Worm (Caenorhabditis elegans) whole organism, mixed stage, embryonic: ENCODE data around the gene Y69E1A.1.

Source experiments
- bed-3 ChIP-seq: fragments of 200-800 bp; sonication (Bioruptor generic); optimal IDR thresholded peaks from 3 replicates; lab custom pipeline; 2018; ENCODE audit warnings: mild to moderate bottlenecking, missing genetic modification characterization, moderate library complexity, missing compliant biosample characterization
- blmp-1 ChIP-seq: fragments of 150-350 bp; optimal IDR thresholded peaks from 2 replicates; lab custom pipeline; 2014; ENCODE audit warnings: missing biosample characterization, missing genetic modification characterization
- ceh-39 ChIP-seq: fragments of 150-350 bp; optimal IDR thresholded peaks from 2 replicates; lab custom pipeline; 2014; ENCODE audit warnings: missing biosample characterization, missing genetic modification characterization
- ceh-43 ChIP-seq: fragments of 200-800 bp; sonication (Bioruptor generic); optimal IDR thresholded peaks from 2 replicates; lab custom pipeline; 2018; ENCODE audit warnings: mild to moderate bottlenecking, missing genetic modification characterization, moderate library complexity, missing compliant biosample characterization
- ceh-83 ChIP-seq: fragments of 200-800 bp; sonication (Bioruptor generic); optimal IDR thresholded peaks from 2 replicates; lab custom pipeline; 2018; ENCODE audit warnings: mild to moderate bottlenecking, missing genetic modification characterization, missing compliant biosample characterization
- ces-1 ChIP-seq: fragments of 150-350 bp; optimal IDR thresholded peaks from 2 replicates; lab custom pipeline; 2014; ENCODE audit warnings: missing biosample characterization, missing genetic modification reagents, missing genetic modification characterization
- cnd-1 ChIP-seq: fragments of 200-800 bp; sonication (Bioruptor generic); optimal IDR thresholded peaks from 2 replicates; lab custom pipeline; 2018; ENCODE audit warnings: mild to moderate bottlenecking, missing genetic modification characterization, missing compliant biosample characterization
- flh-1 ChIP-seq: fragments of 200-800 bp; sonication (Bioruptor generic); optimal IDR thresholded peaks from 2 replicates; lab custom pipeline; 2018; ENCODE audit warnings: mild to moderate bottlenecking, missing genetic modification characterization, moderate library complexity, missing compliant biosample characterization
- ham-2 ChIP-seq: fragments of 200-800 bp; sonication (Bioruptor generic); optimal IDR thresholded peaks from 2 replicates; lab custom pipeline; 2018; ENCODE audit warnings: mild to moderate bottlenecking, missing genetic modification characterization, missing compliant biosample characterization
- hlh-1 ChIP-seq: fragments of 150-350 bp; optimal IDR thresholded peaks from 2 replicates; lab custom pipeline; 2014; ENCODE audit warnings: missing biosample characterization, missing genetic modification reagents, missing genetic modification characterization
- lin-13 ChIP-seq: fragments of 150-350 bp; optimal IDR thresholded peaks from 2 replicates; lab custom pipeline; 2014; ENCODE audit warnings: missing biosample characterization, missing genetic modification characterization
- lin-32 ChIP-seq: fragments of 200-800 bp; sonication (Bioruptor generic); optimal IDR thresholded peaks from 2 replicates; lab custom pipeline; 2018; ENCODE audit warnings: mild to moderate bottlenecking, missing genetic modification characterization, missing compliant biosample characterization
- lsy-2 ChIP-seq: fragments of 150-350 bp; optimal IDR thresholded peaks from 2 replicates; lab custom pipeline; 2014; ENCODE audit warnings: missing biosample characterization, missing genetic modification characterization
- mab-5 ChIP-seq: fragments of 150-350 bp; optimal IDR thresholded peaks from 2 replicates; lab custom pipeline; 2014; ENCODE audit warnings: missing biosample characterization, missing genetic modification characterization
- mep-1 ChIP-seq: fragments of 150-350 bp; optimal IDR thresholded peaks from 2 replicates; lab custom pipeline; 2017; ENCODE audit warnings: missing biosample characterization, missing genetic modification reagents, missing genetic modification characterization, inconsistent platforms
- mls-2 ChIP-seq: sonication (generic microtip); optimal IDR thresholded peaks from 2 replicates; lab custom pipeline; 2016; ENCODE audit warnings: mild to moderate bottlenecking, missing genetic modification characterization, moderate library complexity, missing compliant biosample characterization
- nhr-12 ChIP-seq: fragments of 150-350 bp; optimal IDR thresholded peaks from 2 replicates; lab custom pipeline; 2014; ENCODE audit warnings: missing biosample characterization, missing genetic modification characterization
- nhr-2 ChIP-seq: fragments of 150-350 bp; optimal IDR thresholded peaks from 2 replicates; lab custom pipeline; 2014; ENCODE audit warnings: missing biosample characterization, missing genetic modification characterization
- nhr-237 ChIP-seq: fragments of 150-350 bp; optimal IDR thresholded peaks from 2 replicates; lab custom pipeline; 2014; ENCODE audit warnings: missing biosample characterization, missing genetic modification characterization
- nhr-28 ChIP-seq: fragments of 150-350 bp; optimal IDR thresholded peaks from 2 replicates; lab custom pipeline; 2014; ENCODE audit warnings: missing biosample characterization, missing genetic modification characterization
- nhr-76 ChIP-seq: sonication (generic microtip); optimal IDR thresholded peaks from 2 replicates; lab custom pipeline; 2017; ENCODE audit warnings: missing biosample characterization, missing genetic modification characterization
- sem-2 ChIP-seq: fragments of 200-800 bp; sonication (Bioruptor generic); optimal IDR thresholded peaks from 2 replicates; lab custom pipeline; 2018; ENCODE audit warnings: mild to moderate bottlenecking, missing genetic modification characterization, missing compliant biosample characterization
- snpc-4 ChIP-seq: fragments of 150-350 bp; optimal IDR thresholded peaks from 2 replicates; lab custom pipeline; 2014; ENCODE audit warnings: missing biosample characterization, missing genetic modification characterization
- sptf-1 ChIP-seq: sonication (generic microtip); optimal IDR thresholded peaks from 2 replicates; lab custom pipeline; 2017; ENCODE audit warnings: mild to moderate bottlenecking, missing genetic modification characterization, moderate library complexity, missing compliant biosample characterization
- tbx-8 ChIP-seq: fragments of 200-800 bp; sonication (Bioruptor generic); optimal IDR thresholded peaks from 2 replicates; lab custom pipeline; 2018; ENCODE audit warnings: mild to moderate bottlenecking, missing genetic modification characterization, moderate library complexity, missing compliant biosample characterization
- unc-120 ChIP-seq: sonication (generic microtip); optimal IDR thresholded peaks from 2 replicates; lab custom pipeline; 2017; ENCODE audit warnings: missing genetic modification characterization, missing compliant biosample characterization; ENCODE audit not compliant: poor library complexity, severe bottlenecking
- unc-62 ChIP-seq: fragments of 150-350 bp; optimal IDR thresholded peaks from 2 replicates; lab custom pipeline; 2014; ENCODE audit warnings: missing biosample characterization, missing genetic modification reagents, missing genetic modification characterization
- zip-8 ChIP-seq: fragments of 150-350 bp; optimal IDR thresholded peaks from 2 replicates; lab custom pipeline; 2014; ENCODE audit warnings: missing biosample characterization, missing genetic modification characterization
- ztf-11 ChIP-seq: fragments of 150-350 bp; optimal IDR thresholded peaks from 2 replicates; lab custom pipeline; 2014; ENCODE audit warnings: missing biosample characterization, missing genetic modification characterization

The Y69E1A.1 gene

DNA sequence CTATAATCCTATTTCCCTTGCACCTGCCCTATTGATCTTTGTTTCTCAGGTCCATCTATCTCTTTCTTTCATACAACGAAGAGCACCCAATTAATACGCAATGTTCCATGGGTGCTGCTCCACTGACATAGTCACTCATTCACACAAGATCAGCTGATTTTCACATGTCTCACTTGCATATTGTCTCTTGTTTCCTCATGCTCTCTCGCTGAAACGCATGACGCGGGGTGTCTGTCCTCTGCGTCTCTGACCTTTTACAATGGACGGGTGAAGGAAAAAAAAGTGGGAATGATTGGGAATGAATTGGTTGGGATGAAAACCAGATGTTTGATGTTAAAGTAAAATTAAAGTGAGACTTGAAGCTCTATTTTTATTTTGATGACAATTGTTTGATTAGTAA lies 13.4 kb downstream of the Y69E1A.1 start:
- TF ChIP-seq nhr-12 (no peak), nhr-76 (tag; lab: Kevin White, UChicago) (no peak), nhr-28 (tag; lab: Kevin White, UChicago) (no peak), hlh-1 (peak; percentile 75), unc-120 (tag; lab: Kevin White, UChicago) (peak; percentile 73), unc-62 (GFP tag; lab: Kevin White, UChicago) (peak; percentile 95), mls-2 (tag; lab: Kevin White, UChicago) (peak; percentile 12), ceh-43 (GFP tag; lab: Kevin White, UChicago) (no peak), cnd-1 (tag; lab: Kevin White, UChicago) (peak; percentile 27), ces-1 (GFP tag; lab: Kevin White, UChicago) (peak; percentile 47), ham-2 (GFP tag; lab: Kevin White, UChicago) (no peak), sptf-1 (tag; lab: Kevin White, UChicago) (peak; percentile 6), lsy-2 (tag; lab: Kevin White, UChicago) (peak; percentile 40), nhr-2 (peak; percentile 40)

DNA sequence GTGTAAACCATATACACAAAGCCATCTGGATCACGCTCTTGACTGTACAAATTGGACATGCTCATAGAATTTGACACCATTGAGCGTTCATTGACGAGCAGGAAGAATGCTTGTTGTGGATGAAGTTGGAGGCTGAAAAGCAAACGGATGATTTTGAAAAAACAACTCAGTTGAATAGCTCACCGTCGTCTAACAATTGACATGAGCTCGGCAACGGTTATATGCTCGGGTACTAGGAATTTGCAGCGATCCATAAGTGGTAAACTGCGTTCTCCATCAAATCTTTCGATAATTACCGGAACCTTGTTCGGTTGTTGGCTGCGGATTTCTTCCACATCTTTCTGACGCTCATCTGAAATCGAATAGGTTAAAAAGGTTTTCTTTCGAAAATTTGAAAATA lies 13.9 kb downstream of the Y69E1A.1 start:
- TF ChIP-seq ceh-39 (tag; lab: Kevin White, UChicago), result no peak
- no peak for TF ChIP-seq ham-2 (GFP tag; lab: Kevin White, UChicago)
- TF ChIP-seq nhr-2, result no peak
- TF ChIP-seq sptf-1 (tag; lab: Kevin White, UChicago), result no peak
- TF ChIP-seq ztf-11 (tag; lab: Kevin White, UChicago), result no peak
- no peak for TF ChIP-seq flh-1 (GFP tag; lab: Kevin White, UChicago)
- TF ChIP-seq nhr-76 (tag; lab: Kevin White, UChicago), result no peak
- TF ChIP-seq, all 35 proteins: peak for 0

DNA sequence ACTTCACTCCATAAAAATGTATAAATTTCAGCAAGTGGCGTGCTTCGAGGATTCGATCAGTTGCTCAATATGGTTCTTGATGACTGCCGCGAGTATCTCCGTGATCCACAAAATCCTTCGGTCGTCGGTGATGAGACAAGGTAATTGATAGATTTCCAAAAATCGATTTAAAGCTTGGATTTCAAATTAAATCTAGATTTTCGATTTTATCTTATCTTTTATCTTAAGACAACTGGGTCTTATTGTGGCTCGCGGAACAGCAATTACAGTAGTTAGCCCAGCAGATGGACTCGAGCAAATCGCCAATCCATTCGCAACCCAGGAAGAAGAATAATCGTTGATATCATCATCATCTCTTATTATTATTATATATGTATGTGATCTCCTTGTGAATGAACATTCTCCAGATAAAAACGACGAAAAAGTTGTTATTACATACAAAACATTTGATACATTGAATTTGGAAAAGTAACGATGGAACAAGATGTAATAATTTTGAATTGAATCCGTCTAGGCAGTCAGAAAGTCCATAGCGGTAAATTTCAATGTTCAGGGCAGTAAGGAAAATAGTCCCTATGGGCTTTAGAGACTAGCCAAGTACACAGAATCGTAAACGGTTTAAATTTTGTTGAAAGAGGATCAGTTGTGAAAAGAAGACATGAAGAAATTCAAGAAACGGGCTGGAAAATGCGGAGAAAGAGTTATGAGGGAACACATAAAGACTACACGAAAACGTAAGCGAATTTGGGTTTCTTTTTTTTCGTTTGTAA lies 14.7 kb downstream of the Y69E1A.1 start:
- TF ChIP-seq cnd-1 (tag; lab: Kevin White, UChicago), result no peak
- no peak for TF ChIP-seq tbx-8
- no peak for TF ChIP-seq zip-8
- TF ChIP-seq sem-2 (GFP tag; lab: Kevin White, UChicago), result no peak
- TF ChIP-seq nhr-2, result no peak
- no peak for TF ChIP-seq sptf-1 (tag; lab: Kevin White, UChicago)
- no peak for TF ChIP-seq ceh-83 (GFP tag; lab: Kevin White, UChicago)
- TF ChIP-seq snpc-4 (tag; lab: Kevin White, UChicago), result no peak
- TF ChIP-seq nhr-76 (tag; lab: Kevin White, UChicago), result no peak
- TF ChIP-seq lsy-2 (tag; lab: Kevin White, UChicago), result no peak

DNA sequence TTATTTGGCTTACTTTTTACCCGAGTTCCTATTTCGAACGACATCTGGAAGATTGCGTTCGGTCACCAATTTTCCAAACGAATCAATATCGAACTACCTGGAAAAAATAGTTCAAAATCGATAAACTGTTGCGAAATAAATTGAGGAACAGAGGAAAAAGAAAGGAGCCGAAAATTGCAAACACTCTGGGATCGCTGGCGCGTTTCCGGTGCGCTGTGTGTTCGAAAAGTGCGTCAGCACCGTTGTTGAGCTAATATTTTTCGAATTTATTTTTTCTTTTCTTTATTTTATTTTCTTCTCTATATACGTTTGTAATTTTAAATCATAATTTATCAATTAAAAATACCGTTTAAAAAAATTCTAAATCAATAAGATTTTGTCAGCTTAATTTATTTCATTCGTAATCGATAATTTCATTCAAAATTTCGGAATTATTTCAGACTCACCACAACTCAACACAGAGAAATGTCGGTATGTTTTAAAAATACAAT lies 15.6 kb downstream of the Y69E1A.1 start, which contains the start of the genes dnc-1 and lsm-7:
Gene dnc-1 (minus strand): TSS at position 142 of the 491 bp plus-strand sequence.
Gene lsm-7 (plus strand): TSS at position 441 of the 491 bp plus-strand sequence.
- TF ChIP-seq ceh-39 (tag; lab: Kevin White, UChicago), result peak; percentile 15
- peak; percentile 54 for TF ChIP-seq mep-1
- no peak for TF ChIP-seq sem-2 (GFP tag; lab: Kevin White, UChicago)
- TF ChIP-seq unc-120 (tag; lab: Kevin White, UChicago), result peak; percentile 18
- TF ChIP-seq blmp-1 (tag; lab: Kevin White, UChicago), result no peak
- TF ChIP-seq mab-5, result no peak
- peak; percentile 71 for TF ChIP-seq lsy-2 (tag; lab: Kevin White, UChicago)
- no peak for TF ChIP-seq sptf-1 (tag; lab: Kevin White, UChicago)
- TF ChIP-seq cnd-1 (tag; lab: Kevin White, UChicago), result peak; percentile 4
- TF ChIP-seq mls-2 (tag; lab: Kevin White, UChicago), result peak; percentile 24

DNA sequence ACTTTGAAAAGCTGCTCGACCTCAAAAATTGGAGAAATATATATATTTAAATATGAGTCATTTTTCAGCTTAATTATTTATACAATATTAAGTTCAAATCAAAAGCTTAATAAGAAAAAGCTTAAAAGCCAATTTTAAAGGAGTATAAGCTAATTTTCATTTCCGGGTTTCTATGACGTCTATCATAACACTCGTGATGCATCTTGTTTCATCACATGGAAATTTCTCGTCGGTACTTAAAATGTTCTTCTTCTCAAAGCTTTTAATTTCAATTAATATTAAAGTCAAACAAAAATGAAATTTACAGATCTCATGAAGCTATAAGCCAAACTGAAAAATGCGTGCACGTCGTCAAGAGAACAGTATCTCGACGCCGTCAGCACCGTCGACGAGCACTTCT lies 28.9 kb downstream of the Y69E1A.1 start, which contains the start of gene rbr-2:
Gene rbr-2 (plus strand): TSS at position 301 of the 400 bp plus-strand sequence.
- no peak for TF ChIP-seq lin-13 (tag; lab: Kevin White, UChicago)
- no peak for TF ChIP-seq blmp-1 (tag; lab: Kevin White, UChicago)
- TF ChIP-seq ceh-39 (tag; lab: Kevin White, UChicago), result no peak
- no peak for TF ChIP-seq nhr-237 (tag; lab: Kevin White, UChicago)
- no peak for TF ChIP-seq unc-120 (tag; lab: Kevin White, UChicago)
- no peak for TF ChIP-seq lsy-2 (tag; lab: Kevin White, UChicago)
- TF ChIP-seq cnd-1 (tag; lab: Kevin White, UChicago), result no peak
- TF ChIP-seq bed-3 (GFP tag; lab: Kevin White, UChicago), result no peak
- TF ChIP-seq ceh-83 (GFP tag; lab: Kevin White, UChicago), result no peak
- no peak for TF ChIP-seq zip-8
- TF ChIP-seq sptf-1 (tag; lab: Kevin White, UChicago), result no peak
- TF ChIP-seq sem-2 (GFP tag; lab: Kevin White, UChicago), result no peak
- no peak for TF ChIP-seq mep-1
- no peak for TF ChIP-seq mab-5
- TF ChIP-seq ceh-43 (GFP tag; lab: Kevin White, UChicago), result no peak
- no peak for TF ChIP-seq lin-32 (GFP tag; lab: Kevin White, UChicago)
- TF ChIP-seq nhr-76 (tag; lab: Kevin White, UChicago), result no peak
